Fruit fly (Drosophila melanogaster) whole organism, embryonic: ENCODE data around the gene Noa36.

ENCODE experiments used
- Aef1 ChIP-seq: fragments of 200-800 bp; sonication (Bioruptor generic); IDR thresholded peaks from 3 replicates; pipeline ENCODE4 v1.3.6; 2022; ENCODE audit warnings: missing biosample characterization, missing genetic modification characterization
- C15 ChIP-seq: fragments of 200-800 bp; sonication (Bioruptor generic); IDR thresholded peaks from 3 replicates; pipeline ENCODE4 v1.3.6; 2022; ENCODE audit warnings: missing biosample characterization, missing genetic modification characterization
- CG12104 ChIP-seq: fragments of 200-800 bp; sonication (Bioruptor generic); optimal IDR thresholded peaks from 3 replicates; lab custom pipeline; 2016; ENCODE audit warnings: missing biosample characterization, missing genetic modification characterization
- CG13287 ChIP-seq: fragments of 200-800 bp; sonication (Bioruptor generic); IDR thresholded peaks from 2 replicates; pipeline ENCODE4 v1.3.6; 2022; ENCODE audit warnings: missing biosample characterization, missing genetic modification characterization; ENCODE audit not compliant: partially characterized antibody
- CG17568 ChIP-seq: fragments of 200-800 bp; sonication (Bioruptor generic); optimal IDR thresholded peaks from 2 replicates; lab custom pipeline; 2018; ENCODE audit warnings: missing biosample characterization, mild to moderate bottlenecking, missing genetic modification characterization, moderate library complexity
- CG17802 ChIP-seq: fragments of 200-800 bp; sonication (Bioruptor generic); optimal IDR thresholded peaks from 2 replicates; lab custom pipeline; 2018; ENCODE audit warnings: missing biosample characterization, mild to moderate bottlenecking, missing genetic modification characterization, moderate library complexity
- CG17829 ChIP-seq: fragments of 200-800 bp; optimal IDR thresholded peaks from 2 replicates; lab custom pipeline; 2019; ENCODE audit warnings: missing biosample characterization, mild to moderate bottlenecking, missing genetic modification characterization, moderate library complexity
- CG18764 ChIP-seq: fragments of 200-800 bp; sonication (Bioruptor generic); optimal IDR thresholded peaks from 3 replicates; lab custom pipeline; 2016; ENCODE audit warnings: missing biosample characterization, missing genetic modification characterization
- CG2678 ChIP-seq: fragments of 200-800 bp; sonication (Bioruptor generic); optimal IDR thresholded peaks from 3 replicates; lab custom pipeline; 2019; ENCODE audit warnings: missing biosample characterization, mild to moderate bottlenecking, missing genetic modification characterization, moderate library complexity
- CG31224 ChIP-seq: fragments of 200-800 bp; sonication (Bioruptor generic); IDR thresholded peaks from 2 replicates; pipeline ENCODE4 v1.3.6; 2022; ENCODE audit warnings: missing biosample characterization, missing genetic modification characterization
- CG31441 ChIP-seq: fragments of 200-800 bp; sonication (Bioruptor generic); IDR thresholded peaks from 2 replicates; pipeline ENCODE4 v1.3.6; 2022; ENCODE audit warnings: missing biosample characterization, missing genetic modification characterization
- CG34422 ChIP-seq: fragments of 200-800 bp; sonication (Bioruptor generic); IDR thresholded peaks from 3 replicates; pipeline ENCODE4 v1.3.6; 2022; ENCODE audit warnings: missing biosample characterization, missing genetic modification characterization
- CG3838 ChIP-seq: fragments of 200-800 bp; sonication (Bioruptor generic); optimal IDR thresholded peaks from 3 replicates; lab custom pipeline; 2016; ENCODE audit warnings: missing biosample characterization, missing genetic modification characterization
- CG3847 ChIP-seq: fragments of 200-800 bp; sonication (Bioruptor generic); IDR thresholded peaks from 2 replicates; pipeline ENCODE4 v1.3.6; 2022; ENCODE audit warnings: missing biosample characterization, missing genetic modification characterization
- CG6254 ChIP-seq: fragments of 200-800 bp; sonication (Bioruptor generic); optimal IDR thresholded peaks from 3 replicates; lab custom pipeline; 2017; ENCODE audit warnings: mild to moderate bottlenecking, missing biosample characterization, missing genetic modification reagents, missing genetic modification characterization
- CG6272 ChIP-seq: fragments of 200-800 bp; sonication (Bioruptor generic); IDR thresholded peaks from 2 replicates; pipeline ENCODE4 v1.3.6; 2022; ENCODE audit warnings: missing biosample characterization, missing genetic modification characterization
- CG6791 ChIP-seq: fragments of 200-800 bp; sonication (Bioruptor generic); IDR thresholded peaks from 3 replicates; pipeline ENCODE4 v1.3.6; 2022; ENCODE audit warnings: missing biosample characterization, missing genetic modification characterization; ENCODE audit not compliant: partially characterized antibody
- CG7357 ChIP-seq: fragments of 200-800 bp; sonication (Bioruptor generic); IDR thresholded peaks from 3 replicates; pipeline ENCODE4 v1.3.6; 2022; ENCODE audit warnings: missing biosample characterization, missing genetic modification characterization
- CG7556 ChIP-seq: fragments of 200-800 bp; sonication (Bioruptor generic); optimal IDR thresholded peaks from 2 replicates; lab custom pipeline; 2017; ENCODE audit warnings: missing biosample characterization, mild to moderate bottlenecking, missing genetic modification characterization
- CG8765 ChIP-seq: fragments of 200-800 bp; sonication (Bioruptor generic); IDR thresholded peaks from 2 replicates; pipeline ENCODE4 v1.3.6; 2022; ENCODE audit warnings: missing biosample characterization, missing genetic modification characterization
- CG9215 ChIP-seq: fragments of 200-800 bp; sonication (Bioruptor generic); IDR thresholded peaks from 2 replicates; pipeline ENCODE4 v1.3.6; 2022; ENCODE audit warnings: missing biosample characterization, missing genetic modification characterization
- CTCF ChIP-seq: fragments of 200-800 bp; sonication (Bioruptor generic); optimal IDR thresholded peaks from 2 replicates; lab custom pipeline; 2017; ENCODE audit warnings: missing biosample characterization, mild to moderate bottlenecking, missing genetic modification characterization, moderate library complexity
- Deaf1 ChIP-seq: fragments of 200-800 bp; optimal IDR thresholded peaks from 3 replicates; lab custom pipeline; 2019; ENCODE audit warnings: missing biosample characterization, mild to moderate bottlenecking, missing genetic modification characterization, moderate library complexity
- Ets65A ChIP-seq: fragments of 200-800 bp; sonication (Bioruptor generic); peaks from one replicate; lab custom pipeline; 2016; ENCODE audit warnings: missing biosample characterization, missing genetic modification characterization
- Fer2 ChIP-seq: fragments of 200-800 bp; sonication (Bioruptor generic); optimal IDR thresholded peaks from 2 replicates; lab custom pipeline; 2018; ENCODE audit warnings: missing biosample characterization, mild to moderate bottlenecking, missing genetic modification characterization, moderate library complexity
- Gug ChIP-seq: fragments of 200-800 bp; sonication (Bioruptor generic); IDR thresholded peaks from 4 replicates; pipeline ENCODE4 v1.3.6; 2022; ENCODE audit warnings: missing biosample characterization, missing genetic modification characterization
- H2.0 ChIP-seq: fragments of 200-800 bp; sonication (Bioruptor generic); IDR thresholded peaks from 2 replicates; pipeline ENCODE4 v1.3.6; 2022; ENCODE audit warnings: missing biosample characterization, missing genetic modification characterization
- HLH4C ChIP-seq: fragments of 200-800 bp; sonication (Bioruptor generic); IDR thresholded peaks from 3 replicates; pipeline ENCODE4 v1.3.6; 2022; ENCODE audit warnings: missing biosample characterization, missing genetic modification characterization; ENCODE audit not compliant: partially characterized antibody
- Hr3 ChIP-seq: fragments of 200-800 bp; sonication (Bioruptor generic); optimal IDR thresholded peaks from 3 replicates; lab custom pipeline; 2016; ENCODE audit warnings: missing biosample characterization, missing genetic modification characterization
- Hr51 ChIP-seq, 2 experiments: fragments of 200-800 bp; sonication (Bioruptor generic); optimal IDR thresholded peaks; 2 replicates in 1 of 2; 3 replicates in 1 of 2; lab custom pipeline; 2016 to 2018; ENCODE audit warnings: missing biosample characterization in 2 of 2, missing genetic modification characterization in 2 of 2, mild to moderate bottlenecking in 1 of 2, moderate library complexity in 1 of 2
- MTF-1 ChIP-seq: fragments of 200-800 bp; sonication (Bioruptor generic); optimal IDR thresholded peaks from 2 replicates; lab custom pipeline; 2018; ENCODE audit warnings: missing biosample characterization, mild to moderate bottlenecking, missing genetic modification characterization, borderline replicate concordance
- Max ChIP-seq: fragments of 200-800 bp; sonication (Bioruptor generic); optimal IDR thresholded peaks from 2 replicates; lab custom pipeline; 2016; ENCODE audit warnings: missing biosample characterization, mild to moderate bottlenecking, missing genetic modification characterization
- NC2α ChIP-seq: fragments of 200-800 bp; sonication (Bioruptor generic); optimal IDR thresholded peaks from 2 replicates; lab custom pipeline; 2016; ENCODE audit warnings: missing biosample characterization, missing genetic modification characterization
- Nf-YB ChIP-seq: fragments of 200-800 bp; sonication (Bioruptor generic); optimal IDR thresholded peaks from 3 replicates; lab custom pipeline; 2019; ENCODE audit warnings: missing biosample characterization, mild to moderate bottlenecking, missing genetic modification characterization, moderate library complexity
- YL-1 ChIP-seq: fragments of 200-800 bp; sonication (Bioruptor generic); optimal IDR thresholded peaks from 3 replicates; lab custom pipeline; 2017; ENCODE audit warnings: missing biosample characterization, mild to moderate bottlenecking, missing genetic modification characterization
- aop ChIP-seq: fragments of 200-800 bp; sonication (Bioruptor generic); IDR thresholded peaks from 2 replicates; pipeline ENCODE4 v1.3.6; 2022; ENCODE audit warnings: missing biosample characterization, missing genetic modification characterization
- ci ChIP-seq: fragments of 200-800 bp; sonication (Bioruptor generic); IDR thresholded peaks from 3 replicates; pipeline ENCODE4 v1.3.6; 2022; ENCODE audit warnings: missing biosample characterization, missing genetic modification characterization
- dmrt11E ChIP-seq: fragments of 200-800 bp; sonication (Bioruptor generic); optimal IDR thresholded peaks from 3 replicates; lab custom pipeline; 2018; ENCODE audit warnings: missing biosample characterization, mild to moderate bottlenecking, missing genetic modification characterization, moderate library complexity
- ewg ChIP-seq: fragments of 200-800 bp; sonication (Bioruptor generic); optimal IDR thresholded peaks from 3 replicates; lab custom pipeline; 2017; ENCODE audit warnings: mild to moderate bottlenecking, missing biosample characterization, missing genetic modification reagents, missing genetic modification characterization
- exex ChIP-seq: fragments of 200-800 bp; sonication (Bioruptor generic); optimal IDR thresholded peaks from 4 replicates; lab custom pipeline; 2018; ENCODE audit warnings: missing biosample characterization, mild to moderate bottlenecking, missing genetic modification characterization, moderate library complexity
- gcm2 ChIP-seq: fragments of 200-800 bp; sonication (Bioruptor generic); optimal IDR thresholded peaks from 2 replicates; lab custom pipeline; 2016; ENCODE audit warnings: missing biosample characterization, missing genetic modification characterization
- hkb ChIP-seq, 2 experiments: fragments of 200-800 bp in 1 of 2; fragments of >200 bp in 1 of 2; sonication (Bioruptor generic) in 1 of 2; IDR thresholded peaks in 1 of 2; optimal IDR thresholded peaks in 1 of 2; 2 replicates each; pipeline versions ENCODE4 v1.3.6 to Lab custom; 2017 to 2022; ENCODE audit warnings: missing biosample characterization in 1 of 2, missing genetic modification characterization in 1 of 2
- pita ChIP-seq: fragments of 200-800 bp; sonication (Bioruptor generic); optimal IDR thresholded peaks from 2 replicates; lab custom pipeline; 2017; ENCODE audit warnings: missing biosample characterization, mild to moderate bottlenecking, missing genetic modification characterization
- psq ChIP-seq: fragments of 200-800 bp; sonication (Bioruptor generic); optimal IDR thresholded peaks from 2 replicates; lab custom pipeline; 2017; ENCODE audit warnings: missing biosample characterization, missing genetic modification characterization
- run ChIP-seq: fragments of 200-800 bp; sonication (Bioruptor generic); optimal IDR thresholded peaks from 3 replicates; lab custom pipeline; 2018; ENCODE audit warnings: missing biosample characterization, mild to moderate bottlenecking, missing genetic modification characterization
- sima ChIP-seq: fragments of 200-800 bp; sonication (Bioruptor generic); optimal IDR thresholded peaks from 2 replicates; lab custom pipeline; 2016; ENCODE audit warnings: missing biosample characterization, missing genetic modification characterization
- slou ChIP-seq: fragments of 200-800 bp; sonication (Bioruptor generic); optimal IDR thresholded peaks from 3 replicates; lab custom pipeline; 2016; ENCODE audit warnings: missing biosample characterization, missing genetic modification characterization
- sna ChIP-seq: fragments of 200-800 bp; sonication (Bioruptor generic); IDR thresholded peaks from 2 replicates; pipeline ENCODE4 v1.3.6; 2022; ENCODE audit warnings: missing biosample characterization, missing genetic modification characterization; ENCODE audit not compliant: partially characterized antibody
- tgo ChIP-seq: fragments of 200-800 bp; sonication (Bioruptor generic); IDR thresholded peaks from 3 replicates; pipeline ENCODE4 v1.3.6; 2022; ENCODE audit warnings: missing biosample characterization, missing genetic modification characterization
- unc-4 ChIP-seq: fragments of 200-800 bp; sonication (Bioruptor generic); IDR thresholded peaks from 2 replicates; pipeline ENCODE4 v1.3.6; 2022; ENCODE audit warnings: missing biosample characterization, missing genetic modification characterization; ENCODE audit not compliant: partially characterized antibody
- wdn ChIP-seq: fragments of 200-800 bp; sonication (Bioruptor generic); IDR thresholded peaks from 2 replicates; pipeline ENCODE4 v1.3.6; 2022; ENCODE audit warnings: missing biosample characterization, missing genetic modification characterization
- wek ChIP-seq: fragments of 200-800 bp; sonication (Bioruptor generic); optimal IDR thresholded peaks from 3 replicates; lab custom pipeline; 2018; ENCODE audit warnings: missing biosample characterization, mild to moderate bottlenecking, missing genetic modification characterization, moderate library complexity

Gene Noa36

DNA sequence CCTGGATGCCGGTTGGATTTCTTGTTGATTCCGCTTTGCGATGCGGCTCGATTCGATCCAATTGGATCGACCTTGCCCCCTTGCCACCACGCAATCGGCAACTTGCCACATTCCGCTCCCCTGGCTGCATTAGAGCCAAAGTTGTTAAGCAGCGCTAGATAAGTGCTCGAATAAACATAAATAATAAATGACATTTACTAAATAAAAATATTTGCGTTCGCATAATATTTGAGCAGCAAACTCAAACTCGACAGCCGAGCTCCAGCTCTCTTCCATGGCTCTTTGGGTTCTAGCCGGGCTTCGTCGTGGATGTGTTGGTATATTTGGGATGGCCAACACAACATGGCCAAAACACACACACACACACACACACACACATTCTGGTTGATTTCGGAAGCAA is 28.3 kb downstream of the Noa36 start (continued):
- TF ChIP-seq Gug (GFP tag; lab: Robert Waterston, UW) (no peak), Fer2 (tag; lab: Kevin White, UChicago) (no peak), CG34422 (GFP tag; lab: Robert Waterston, UW) (no peak), Hr51 (GFP tag; optimal IDR thresholded peaks at IDR 0.05; lab: Kevin White, UChicago) (no peak), CG6791 (GFP tag; lab: Robert Waterston, UW) (no peak), CG17829 (tag; lab: Kevin White, UChicago) (no peak), gcm2 (no peak), CG7357 (GFP tag; lab: Robert Waterston, UW) (no peak), CG31441 (GFP tag; lab: Robert Waterston, UW) (peak; percentile 43; the same call in 1 of the 2 replicates), CG13287 (GFP tag; lab: Robert Waterston, UW) (no peak), psq (GFP tag; lab: Kevin White, UChicago) (no peak), sna (GFP tag; lab: Robert Waterston, UW) (no peak), Aef1 (GFP tag; lab: Robert Waterston, UW) (no peak), sima (GFP tag; lab: Kevin White, UChicago) (no peak), C15 (no peak), MTF-1 (GFP tag; lab: Kevin White, UChicago) (peak; percentile 45), wdn (no peak), CG2678 (tag; lab: Kevin White, UChicago) (peak; percentile 67), NC2α (no peak), CG18764 (GFP tag; lab: Kevin White, UChicago) (no peak), CG17568 (GFP tag; lab: Kevin White, UChicago) (peak; percentile 70), tgo (GFP tag; lab: Robert Waterston, UW) (no peak), CG6272 (GFP tag; lab: Robert Waterston, UW) (no peak), CG8765 (GFP tag; lab: Robert Waterston, UW) (no peak), slou (GFP tag; lab: Kevin White, UChicago) (no peak), exex (tag; lab: Kevin White, UChicago) (no peak), hkb (optimal IDR thresholded peaks at IDR 0.05; lab: Kevin White, UChicago) (no peak), hkb (GFP tag; IDR thresholded peaks at IDR 0.05; lab: Robert Waterston, UW) (no peak), CG12104 (no peak), CG9215 (GFP tag; lab: Robert Waterston, UW) (no peak), ci (GFP tag; lab: Robert Waterston, UW) (peak; percentile 15; the same call in 1 of the 3 replicates), Hr3 (no peak), CG31224 (no peak), aop (GFP tag; lab: Robert Waterston, UW) (no peak), Max (GFP tag; lab: Kevin White, UChicago) (no peak), CG3847 (GFP tag; lab: Robert Waterston, UW) (no peak), CG6254 (GFP tag; lab: Kevin White, UChicago) (peak; percentile 47), unc-4 (GFP tag; lab: Robert Waterston, UW) (no peak), Deaf1 (tag; lab: Kevin White, UChicago) (no peak), YL-1 (no peak), H2.0 (no peak), Ets65A (GFP tag; lab: Kevin White, UChicago) (no peak), HLH4C (GFP tag; lab: Robert Waterston, UW) (no peak), run (no peak), ewg (GFP tag; lab: Kevin White, UChicago) (no peak), pita (GFP tag; lab: Kevin White, UChicago) (no peak), CG17802 (tag; lab: Kevin White, UChicago) (no peak), CG7556 (GFP tag; lab: Kevin White, UChicago) (peak; percentile 38), CG3838 (no peak), dmrt11E (tag; lab: Kevin White, UChicago) (peak; percentile 36), wek (GFP tag; lab: Kevin White, UChicago) (peak; percentile 52), CTCF (GFP tag; lab: Kevin White, UChicago) (no peak), Nf-YB (no peak)
